Fruit fly (Drosophila melanogaster): Measurements from ENCODE around the gene Inx2.

Gene Inx2

dm6 chrX:7014931-7015428 is 16.5 kb downstream of the Inx2 start (continued):
- peak; percentile 52; the same call in 2 of the 3 replicates for TF ChIP-seq zen2 (GFP tag; IDR thresholded peaks at IDR 0.05; ENCODE audit: partially characterized antibody)
- no peak for TF ChIP-seq emc (GFP tag; optimal IDR thresholded peaks at IDR 0.05)
- peak; percentile 18 for TF ChIP-seq CG15696 (tag; optimal IDR thresholded peaks at IDR 0.05)
- TF ChIP-seq CG13894 (tag; optimal IDR thresholded peaks at IDR 0.05), result peak; percentile 9
- no peak for TF ChIP-seq CG2202 (tag; optimal IDR thresholded peaks at IDR 0.05)
- no peak for TF ChIP-seq CG18764 (GFP tag; optimal IDR thresholded peaks at IDR 0.05)
- TF ChIP-seq Aef1 (GFP tag; IDR thresholded peaks at IDR 0.05), result peak; percentile 52
- no peak; the same call in 1 of the 2 replicates for TF ChIP-seq Oaz (GFP tag; IDR thresholded peaks at IDR 0.05)
- no peak for TF ChIP-seq Trl (optimal IDR thresholded peaks at IDR 0.05)
- peak; percentile 67 for TF ChIP-seq Trl (GFP tag; optimal IDR thresholded peaks at IDR 0.05)
- TF ChIP-seq CG18476 (GFP tag; optimal IDR thresholded peaks at IDR 0.05), result no peak
- peak; percentile 27 for TF ChIP-seq zfh2 (GFP tag; optimal IDR thresholded peaks at IDR 0.05)
- TF ChIP-seq gce (GFP tag; IDR thresholded peaks at IDR 0.05), result no peak
- peak; percentile 58; the same call in 1 of the 2 replicates for TF ChIP-seq tna (GFP tag; IDR thresholded peaks at IDR 0.05; ENCODE audit: partially characterized antibody)
- no peak for TF ChIP-seq prd (optimal IDR thresholded peaks at IDR 0.05)
- TF ChIP-seq prd (GFP tag; IDR thresholded peaks at IDR 0.05), result peak; percentile 62
- peak; percentile 91 for TF ChIP-seq CG11560 (tag; IDR thresholded peaks at IDR 0.05)
- TF ChIP-seq gro (GFP tag; optimal IDR thresholded peaks at IDR 0.05), result peak; percentile 89
- TF ChIP-seq eve (GFP tag; optimal IDR thresholded peaks at IDR 0.05), result no peak
- no peak for TF ChIP-seq fd3F (GFP tag; optimal IDR thresholded peaks at IDR 0.05)
- no peak for TF ChIP-seq MTF-1 (GFP tag; optimal IDR thresholded peaks at IDR 0.05; ENCODE audit: borderline replicate concordance)
- TF ChIP-seq CG7556 (GFP tag; optimal IDR thresholded peaks at IDR 0.05), result peak; percentile 37
- peak; percentile 36 for TF ChIP-seq Sox102F (GFP tag; optimal IDR thresholded peaks at IDR 0.05)
- peak; percentile 12 for TF ChIP-seq CG7786 (GFP tag; optimal IDR thresholded peaks at IDR 0.05)
- peak; percentile 57 for TF ChIP-seq hbn (GFP tag; IDR thresholded peaks at IDR 0.05; ENCODE audit: partially characterized antibody)
- TF ChIP-seq dpn (GFP tag; optimal IDR thresholded peaks at IDR 0.05), result peak; percentile 47 to 79
- TF ChIP-seq CG17802 (tag; optimal IDR thresholded peaks at IDR 0.05), result no peak
- TF ChIP-seq CG16815 (GFP tag; optimal IDR thresholded peaks at IDR 0.05), result no peak
- no peak for TF ChIP-seq CG14965 (GFP tag; optimal IDR thresholded peaks at IDR 0.05; ENCODE audit: borderline replicate concordance)
- no peak for TF ChIP-seq ewg (GFP tag; optimal IDR thresholded peaks at IDR 0.05)
- peak; percentile 98 for TF ChIP-seq CG31365 (tag; optimal IDR thresholded peaks at IDR 0.05)
- peak; percentile 85 for TF ChIP-seq Bgb (GFP tag; IDR thresholded peaks at IDR 0.05; ENCODE audit: partially characterized antibody)
- no peak for TF ChIP-seq Spps (tag; optimal IDR thresholded peaks at IDR 0.05)
- peak; percentile 44; the same call in 1 of the 2 replicates for TF ChIP-seq CG11247 (GFP tag; IDR thresholded peaks at IDR 0.05)
- TF ChIP-seq tio (GFP tag; optimal IDR thresholded peaks at IDR 0.05), result peak; percentile 23
- TF ChIP-seq nau (GFP tag; optimal IDR thresholded peaks at IDR 0.05), result no peak
- TF ChIP-seq HLH3B (GFP tag; IDR thresholded peaks at IDR 0.05), result peak; percentile 38; the same call in 1 of the 2 replicates
- peak in 1 of 2 experiments; percentile 50 for TF ChIP-seq Eip74EF (GFP tag; optimal IDR thresholded peaks at IDR 0.05)
- peak; percentile 9 for TF ChIP-seq D19A (tag; optimal IDR thresholded peaks at IDR 0.05)
- TF ChIP-seq pzg (GFP tag; optimal IDR thresholded peaks at IDR 0.05), result peak; percentile 80
- TF ChIP-seq Tbp (GFP tag; optimal IDR thresholded peaks at IDR 0.05), result no peak
- no peak for TF ChIP-seq CG15011 (GFP tag; optimal IDR thresholded peaks at IDR 0.05)
- TF ChIP-seq CG6689 (GFP tag; IDR thresholded peaks at IDR 0.05), result 0 out of 2 replicates have a peak, but pooled peaks have one; percentile 20
- peak; percentile 73 for TF ChIP-seq pum (GFP tag; optimal IDR thresholded peaks at IDR 0.05)
- TF ChIP-seq CG16813 (GFP tag; IDR thresholded peaks at IDR 0.05; ENCODE audit: partially characterized antibody), result peak; percentile 64
- peak; percentile 79; the same call in 2 of the 4 replicates for TF ChIP-seq chinmo (GFP tag; IDR thresholded peaks at IDR 0.05; ENCODE audit: partially characterized antibody)
- TF ChIP-seq lmd (GFP tag; IDR thresholded peaks at IDR 0.05), result peak; percentile 66
- TF ChIP-seq CG14710 (tag; optimal IDR thresholded peaks at IDR 0.05), result peak; percentile 46
- peak; percentile 38 for TF ChIP-seq ERR (GFP tag; optimal IDR thresholded peaks at IDR 0.05)
- peak; percentile 22 for TF ChIP-seq CG3163 (GFP tag; optimal IDR thresholded peaks at IDR 0.05)
